Worm (Caenorhabditis elegans) whole organism, young adult: ENCODE results near the gene nhr-40.

ENCODE experiments used
- B0019.2 ChIP-seq: fragments of 200-800 bp; sonication (Bioruptor generic); conservative IDR thresholded peaks from 2 replicates; pipeline ENCODE4 v1.3.6; 2022; ENCODE audit warnings: missing genetic modification reagents, missing genetic modification characterization, missing compliant biosample characterization
- B0336.3 ChIP-seq: fragments of 200-800 bp; sonication (Bioruptor generic); IDR thresholded peaks from 2 replicates; pipeline ENCODE4 v1.3.6; 2022; ENCODE audit warnings: missing genetic modification characterization, missing compliant biosample characterization
- C06A6.2 ChIP-seq: fragments of 200-800 bp; sonication (Bioruptor generic); conservative IDR thresholded peaks from 2 replicates; pipeline ENCODE4 v1.3.6; 2022; ENCODE audit warnings: missing genetic modification characterization, missing compliant biosample characterization
- C17E4.6 ChIP-seq: fragments of 200-800 bp; sonication (Bioruptor generic); IDR thresholded peaks from 2 replicates; pipeline ENCODE4 v1.3.6; 2022; ENCODE audit warnings: missing genetic modification reagents, missing genetic modification characterization, missing compliant biosample characterization
- F33H1.4 ChIP-seq: fragments of 200-800 bp; sonication (Bioruptor generic); IDR thresholded peaks from 2 replicates; pipeline ENCODE4 v1.3.6; 2022; ENCODE audit warnings: missing genetic modification reagents, missing genetic modification characterization, missing compliant biosample characterization
- F37B4.10 ChIP-seq: fragments of 200-800 bp; sonication (Bioruptor generic); IDR thresholded peaks from 2 replicates; pipeline ENCODE4 v1.3.6; 2022; ENCODE audit warnings: missing genetic modification characterization, missing compliant biosample characterization
- F39B2.1 ChIP-seq: fragments of 200-800 bp; sonication (Bioruptor generic); IDR thresholded peaks from 2 replicates; pipeline ENCODE4 v1.3.6; 2022; ENCODE audit warnings: missing genetic modification reagents, missing genetic modification characterization, missing compliant biosample characterization
- F55B11.4 ChIP-seq: sonication (generic microtip); optimal IDR thresholded peaks from 2 replicates; lab custom pipeline; 2016; ENCODE audit warnings: missing compliant biosample characterization, missing genetic modification characterization, borderline replicate concordance; ENCODE audit not compliant: insufficient read depth
- F57A8.1 ChIP-seq: fragments of 200-800 bp; sonication (Bioruptor generic); optimal IDR thresholded peaks from 2 replicates; lab custom pipeline; 2018; ENCODE audit warnings: mild to moderate bottlenecking, missing genetic modification characterization, moderate library complexity, missing compliant biosample characterization
- F57C9.4 ChIP-seq: sonication (generic microtip); optimal IDR thresholded peaks from 2 replicates; lab custom pipeline; 2017; ENCODE audit warnings: mild to moderate bottlenecking, missing genetic modification characterization, missing compliant biosample characterization
- Y53G8AR.9 ChIP-seq: fragments of 200-800 bp; sonication (Bioruptor generic); conservative IDR thresholded peaks from 2 replicates; pipeline ENCODE4 v1.3.6; 2022; ENCODE audit warnings: missing genetic modification reagents, missing genetic modification characterization, missing compliant biosample characterization
- Y95B8A.8 ChIP-seq: fragments of 200-800 bp; sonication (Bioruptor generic); IDR thresholded peaks from 2 replicates; pipeline ENCODE4 v1.3.6; 2022; ENCODE audit warnings: missing genetic modification reagents, missing genetic modification characterization, missing compliant biosample characterization
- ZK185.1 ChIP-seq: sonication (generic microtip); optimal IDR thresholded peaks from 2 replicates; lab custom pipeline; 2016; ENCODE audit warnings: mild to moderate bottlenecking, missing genetic modification characterization, missing compliant biosample characterization; ENCODE audit not compliant: poor library complexity, severe bottlenecking
- akir-1 ChIP-seq: fragments of 200-800 bp; sonication (Bioruptor generic); optimal IDR thresholded peaks from 2 replicates; lab custom pipeline; 2018; ENCODE audit warnings: mild to moderate bottlenecking, missing genetic modification characterization, moderate library complexity, missing compliant biosample characterization
- aptf-3 ChIP-seq: fragments of 200-800 bp; sonication (Bioruptor generic); IDR thresholded peaks from 2 replicates; pipeline ENCODE4 v1.3.6; 2022; ENCODE audit warnings: missing genetic modification characterization, missing compliant biosample characterization
- attf-6 ChIP-seq: fragments of 200-800 bp; sonication (Bioruptor generic); IDR thresholded peaks from 2 replicates; pipeline ENCODE4 v1.3.6; 2022; ENCODE audit warnings: missing genetic modification reagents, missing genetic modification characterization, missing compliant biosample characterization
- bed-2 ChIP-seq: fragments of 200-800 bp; sonication (Bioruptor generic); IDR thresholded peaks from 2 replicates; pipeline ENCODE4 v1.3.6; 2022; ENCODE audit warnings: missing genetic modification reagents, missing genetic modification characterization, missing compliant biosample characterization
- cebp-1 ChIP-seq, 2 experiments: fragments of 200-800 bp in 1 of 2; sonication (Bioruptor generic) in 1 of 2; sonication (generic microtip) in 1 of 2; IDR thresholded peaks in 1 of 2; optimal IDR thresholded peaks in 1 of 2; 2 replicates each; pipeline versions ENCODE4 v1.3.6 to Lab custom; 2017 to 2022; ENCODE audit warnings: missing compliant biosample characterization in 2 of 2, missing genetic modification characterization in 2 of 2, mild to moderate bottlenecking in 1 of 2, missing genetic modification reagents in 1 of 2, moderate library complexity in 1 of 2
- cebp-2 ChIP-seq: fragments of 200-800 bp; sonication (Bioruptor generic); IDR thresholded peaks from 2 replicates; pipeline ENCODE4 v1.3.6; 2022; ENCODE audit warnings: missing genetic modification characterization, missing compliant biosample characterization
- ceh-100 ChIP-seq: fragments of 200-800 bp; sonication (Bioruptor generic); IDR thresholded peaks from 2 replicates; pipeline ENCODE4 v1.3.6; 2022; ENCODE audit warnings: missing genetic modification reagents, missing genetic modification characterization, missing compliant biosample characterization
- die-1 ChIP-seq: sonication (generic microtip); optimal IDR thresholded peaks from 2 replicates; lab custom pipeline; 2016; ENCODE audit warnings: missing genotype, mild to moderate bottlenecking, missing genetic modification characterization, missing compliant biosample characterization
- dpff-1 ChIP-seq: sonication (generic microtip); optimal IDR thresholded peaks from 2 replicates; lab custom pipeline; 2017; ENCODE audit warnings: mild to moderate bottlenecking, missing genetic modification characterization, missing compliant biosample characterization
- efl-1 ChIP-seq: fragments of 150-350 bp; optimal IDR thresholded peaks from 2 replicates; lab custom pipeline; 2014; ENCODE audit warnings: missing biosample characterization, missing genetic modification reagents, missing genetic modification characterization
- egl-18 ChIP-seq: fragments of 200-800 bp; sonication (Bioruptor generic); IDR thresholded peaks from 2 replicates; pipeline ENCODE4 v1.3.6; 2022; ENCODE audit warnings: missing genetic modification reagents, missing genetic modification characterization, missing compliant biosample characterization
- ets-4 ChIP-seq: fragments of 200-800 bp; sonication (Bioruptor generic); optimal IDR thresholded peaks from 2 replicates; lab custom pipeline; 2018; ENCODE audit warnings: mild to moderate bottlenecking, missing genetic modification characterization, missing compliant biosample characterization
- fkh-3 ChIP-seq: sonication (generic microtip); optimal IDR thresholded peaks from 2 replicates; lab custom pipeline; 2016; ENCODE audit warnings: mild to moderate bottlenecking, missing genetic modification characterization, missing compliant biosample characterization
- him-1 ChIP-seq: sonication (generic microtip); optimal IDR thresholded peaks from 2 replicates; lab custom pipeline; 2016; ENCODE audit warnings: missing genotype, missing genetic modification reagents, missing genetic modification characterization, missing compliant biosample characterization
- hlh-12 ChIP-seq: sonication (generic microtip); optimal IDR thresholded peaks from 2 replicates; lab custom pipeline; 2016; ENCODE audit warnings: missing genetic modification characterization, missing compliant biosample characterization
- hlh-26 ChIP-seq: fragments of 200-800 bp; sonication (Bioruptor generic); conservative IDR thresholded peaks from 2 replicates; pipeline ENCODE4 v1.3.6; 2022; ENCODE audit warnings: missing genetic modification reagents, missing genetic modification characterization, missing compliant biosample characterization
- hmg-1.2 ChIP-seq: fragments of 200-800 bp; sonication (Bioruptor generic); IDR thresholded peaks from 2 replicates; pipeline ENCODE4 v1.3.6; 2022; ENCODE audit warnings: missing genetic modification reagents, missing genetic modification characterization, missing compliant biosample characterization
- hsf-1 ChIP-seq: fragments of 200-800 bp; sonication (Bioruptor generic); IDR thresholded peaks from 2 replicates; pipeline ENCODE4 v1.3.6; 2022; ENCODE audit warnings: missing genetic modification reagents, missing genetic modification characterization, missing compliant biosample characterization
- lag-1 ChIP-seq: fragments of 200-800 bp; sonication (Bioruptor generic); IDR thresholded peaks from 2 replicates; pipeline ENCODE4 v1.3.6; 2022; ENCODE audit warnings: missing genetic modification reagents, missing genetic modification characterization, missing compliant biosample characterization
- lin-54 ChIP-seq: fragments of 200-800 bp; sonication (Bioruptor generic); optimal IDR thresholded peaks from 2 replicates; lab custom pipeline; 2018; ENCODE audit warnings: mild to moderate bottlenecking, missing genetic modification characterization, missing compliant biosample characterization
- madf-10 ChIP-seq: sonication (generic microtip); optimal IDR thresholded peaks from 2 replicates; lab custom pipeline; 2016; ENCODE audit warnings: mild to moderate bottlenecking, missing genetic modification characterization, missing compliant biosample characterization
- madf-3 ChIP-seq: fragments of 200-800 bp; sonication (Bioruptor generic); IDR thresholded peaks from 2 replicates; pipeline ENCODE4 v1.3.6; 2022; ENCODE audit warnings: missing genetic modification reagents, missing genetic modification characterization, missing compliant biosample characterization
- mes-4 ChIP-seq: sonication (generic microtip); optimal IDR thresholded peaks from 2 replicates; lab custom pipeline; 2016; ENCODE audit warnings: missing genotype, missing genetic modification characterization, missing compliant biosample characterization
- nfya-1 ChIP-seq: sonication (generic microtip); optimal IDR thresholded peaks from 2 replicates; lab custom pipeline; 2017; ENCODE audit warnings: antibody characterized with exemption, missing compliant biosample characterization, missing genetic modification characterization, borderline replicate concordance; ENCODE audit not compliant: insufficient read depth
- nfya-2 ChIP-seq: fragments of 200-800 bp; sonication (Bioruptor generic); IDR thresholded peaks from 2 replicates; pipeline ENCODE4 v1.3.6; 2022; ENCODE audit warnings: missing genetic modification reagents, missing genetic modification characterization, missing compliant biosample characterization
- nfyb-1 ChIP-seq: fragments of 200-800 bp; sonication (Bioruptor generic); IDR thresholded peaks from 2 replicates; pipeline ENCODE4 v1.3.6; 2022; ENCODE audit warnings: missing genetic modification reagents, missing genetic modification characterization, missing compliant biosample characterization
- nhr-120 ChIP-seq: fragments of 200-800 bp; sonication (Bioruptor generic); IDR thresholded peaks from 2 replicates; pipeline ENCODE4 v1.3.6; 2022; ENCODE audit warnings: missing genetic modification characterization, missing compliant biosample characterization
- nhr-179 ChIP-seq: sonication (generic microtip); optimal IDR thresholded peaks from 2 replicates; lab custom pipeline; 2016; ENCODE audit warnings: mild to moderate bottlenecking, missing genetic modification characterization, missing compliant biosample characterization
- nhr-90 ChIP-seq: sonication (generic microtip); optimal IDR thresholded peaks from 2 replicates; lab custom pipeline; 2016; ENCODE audit warnings: missing genotype, mild to moderate bottlenecking, missing genetic modification characterization, missing compliant biosample characterization
- rpc-1 ChIP-seq, 2 experiments: fragments of 150-350 bp in 1 of 2; sonication (generic microtip) in 1 of 2; optimal IDR thresholded peaks; 2 replicates each; lab custom pipeline; 2014 to 2018; ENCODE audit warnings: missing biosample characterization in 1 of 2, missing genetic modification characterization in 1 of 2, missing genetic modification reagents in 1 of 2, missing genotype in 1 of 2
- sea-2 ChIP-seq: fragments of 200-800 bp; sonication (Bioruptor generic); IDR thresholded peaks from 2 replicates; pipeline ENCODE4 v1.3.6; 2022; ENCODE audit warnings: missing genetic modification characterization, missing compliant biosample characterization
- snpc-3.4 ChIP-seq: sonication (generic microtip); optimal IDR thresholded peaks from 2 replicates; lab custom pipeline; 2017; ENCODE audit warnings: missing genetic modification characterization, mild to moderate bottlenecking, missing compliant biosample characterization, antibody characterized with exemption, moderate library complexity, missing genotype, missing genetic modification reagents
- tlf-1 ChIP-seq: fragments of 200-800 bp; sonication (Bioruptor generic); optimal IDR thresholded peaks from 2 replicates; lab custom pipeline; 2018; ENCODE audit warnings: mild to moderate bottlenecking, missing genetic modification characterization, missing compliant biosample characterization
- zim-3 ChIP-seq: sonication (generic microtip); optimal IDR thresholded peaks from 2 replicates; lab custom pipeline; 2017; ENCODE audit warnings: mild to moderate bottlenecking, missing genetic modification characterization, moderate library complexity, missing compliant biosample characterization
- ztf-6 ChIP-seq: fragments of 200-800 bp; sonication (Bioruptor generic); IDR thresholded peaks from 2 replicates; pipeline ENCODE4 v1.3.6; 2022; ENCODE audit warnings: missing genetic modification reagents, missing genetic modification characterization, missing compliant biosample characterization

The nhr-40 gene

ce11 chrX:2553433-2553860, 40.4 kb upstream of the nhr-40 start (continued):
- no peak; the same call in 1 of the 2 replicates for TF ChIP-seq C06A6.2 (GFP tag; lab: Robert Waterston, UW)
- TF ChIP-seq mes-4 (tag; lab: Kevin White, UChicago): peak; percentile 30
- TF ChIP-seq hlh-26: no peak
- peak; percentile 68 for TF ChIP-seq madf-10
- TF ChIP-seq lin-54 (GFP tag; lab: Kevin White, UChicago): peak; percentile 51
- TF ChIP-seq fkh-3 (tag; lab: Kevin White, UChicago): peak; percentile 25
- no peak for TF ChIP-seq nfya-2
- TF ChIP-seq F55B11.4 (tag; lab: Kevin White, UChicago): no peak
- no peak for TF ChIP-seq Y53G8AR.9 (GFP tag; lab: Robert Waterston, UW)
- peak; percentile 49; the same call in 1 of the 2 replicates for TF ChIP-seq B0336.3
- no peak for TF ChIP-seq ets-4 (GFP tag; lab: Kevin White, UChicago)
- no peak for TF ChIP-seq hsf-1
- peak; percentile 74; the same call in 1 of the 2 replicates for TF ChIP-seq aptf-3
- TF ChIP-seq sea-2: 0 out of 2 replicates have a peak, but pooled peaks have one; percentile 57
- no peak for TF ChIP-seq akir-1 (GFP tag; lab: Kevin White, UChicago)
- no peak for TF ChIP-seq F37B4.10 (GFP tag; lab: Robert Waterston, UW)
- TF ChIP-seq cebp-1 (GFP tag; IDR thresholded peaks at IDR 0.05; lab: Robert Waterston, UW): peak; percentile 28; the same call in 1 of the 2 replicates
- TF ChIP-seq cebp-1 (tag; optimal IDR thresholded peaks at IDR 0.05; lab: Kevin White, UChicago): peak; percentile 75
- peak; percentile 85 for TF ChIP-seq madf-3 (GFP tag; lab: Robert Waterston, UW)
- no peak for TF ChIP-seq egl-18 (GFP tag; lab: Robert Waterston, UW)
- TF ChIP-seq lag-1: no peak
- TF ChIP-seq rpc-1 (optimal IDR thresholded peaks at IDR 0.05; lab: Kevin White, UChicago): peak; percentile 93
- TF ChIP-seq rpc-1 (tag; optimal IDR thresholded peaks at IDR 0.05; lab: Kevin White, UChicago): peak; percentile 93
- TF ChIP-seq nhr-179 (tag; lab: Kevin White, UChicago): peak; percentile 59
- no peak for TF ChIP-seq ceh-100
- peak; percentile 94 for TF ChIP-seq die-1 (tag; lab: Kevin White, UChicago)
- TF ChIP-seq cebp-2 (GFP tag; lab: Robert Waterston, UW): peak; percentile 76; the same call in 1 of the 2 replicates
- no peak for TF ChIP-seq dpff-1
- no peak for TF ChIP-seq F57A8.1 (GFP tag; lab: Kevin White, UChicago)
- TF ChIP-seq bed-2 (GFP tag; lab: Robert Waterston, UW): 0 out of 2 replicates have a peak, but pooled peaks have one; percentile 44
- TF ChIP-seq zim-3 (tag; lab: Kevin White, UChicago): no peak
- peak; percentile 84 for TF ChIP-seq hmg-1.2 (GFP tag; lab: Robert Waterston, UW)
- no peak for TF ChIP-seq efl-1 (GFP tag; lab: Kevin White, UChicago)
- peak; percentile 70 for TF ChIP-seq hlh-12
- peak; percentile 77 for TF ChIP-seq him-1 (tag; lab: Kevin White, UChicago)
- TF ChIP-seq F33H1.4 (GFP tag; lab: Robert Waterston, UW): no peak
- no peak for TF ChIP-seq F39B2.1
- TF ChIP-seq B0019.2 (GFP tag; lab: Robert Waterston, UW): no peak
- TF ChIP-seq tlf-1 (GFP tag; lab: Kevin White, UChicago): no peak
- no peak for TF ChIP-seq Y95B8A.8 (GFP tag; lab: Robert Waterston, UW)
- peak; percentile 90 for TF ChIP-seq nhr-90 (tag; lab: Kevin White, UChicago)
- TF ChIP-seq attf-6: no peak
- no peak for TF ChIP-seq ztf-6 (GFP tag; lab: Robert Waterston, UW)
- TF ChIP-seq snpc-3.4 (tag; lab: Kevin White, UChicago): peak; percentile 65
- no peak for TF ChIP-seq F57C9.4 (tag; lab: Kevin White, UChicago)
- no peak for TF ChIP-seq nfyb-1 (GFP tag; lab: Robert Waterston, UW)
- no peak for TF ChIP-seq nfya-1 (tag; lab: Kevin White, UChicago)
- TF ChIP-seq ZK185.1 (tag; lab: Kevin White, UChicago): peak; percentile 92
- no peak for TF ChIP-seq C17E4.6 (GFP tag; lab: Robert Waterston, UW)
- TF ChIP-seq nhr-120 (GFP tag; lab: Robert Waterston, UW): 0 out of 2 replicates have a peak, but pooled peaks have one; percentile 52
